Fruit fly (Drosophila melanogaster) whole organism, adult: Measurements from ENCODE around the gene djl.
A peak's percentile ranks its signal among the peaks of the same experiment; 100 is the strongest.

Source experiments
- CG11617 ChIP-seq: fragments of 200-800 bp; sonication (Bioruptor generic); optimal IDR thresholded peaks from 2 replicates; lab custom pipeline; 2017; ENCODE audit warnings: mild to moderate bottlenecking, missing biosample characterization, missing genetic modification reagents, missing genetic modification characterization
- CG12768 ChIP-seq: fragments of 200-800 bp; sonication (Bioruptor generic); optimal IDR thresholded peaks from 2 replicates; lab custom pipeline; 2017; ENCODE audit warnings: missing biosample characterization, missing genetic modification characterization, mild to moderate bottlenecking, moderate library complexity, missing genetic modification reagents
- CG14711 ChIP-seq: fragments of 200-800 bp; sonication (Bioruptor generic); optimal IDR thresholded peaks from 2 replicates; lab custom pipeline; 2018; ENCODE audit warnings: missing biosample characterization, mild to moderate bottlenecking, missing genetic modification characterization, moderate library complexity
- CG1620 ChIP-seq: fragments of 200-800 bp; sonication (Bioruptor generic); optimal IDR thresholded peaks from 2 replicates; lab custom pipeline; 2016; ENCODE audit warnings: missing biosample characterization, missing genetic modification characterization
- CG33017 ChIP-seq: fragments of 200-800 bp; sonication (Bioruptor generic); optimal IDR thresholded peaks from 2 replicates; lab custom pipeline; 2018; ENCODE audit warnings: missing biosample characterization, mild to moderate bottlenecking, missing genetic modification characterization, moderate library complexity
- CG5204 ChIP-seq: fragments of 200-800 bp; sonication (Bioruptor generic); optimal IDR thresholded peaks from 2 replicates; lab custom pipeline; 2016; ENCODE audit warnings: missing biosample characterization, missing genetic modification characterization
- CG7045 ChIP-seq: fragments of 200-800 bp; sonication (Bioruptor generic); optimal IDR thresholded peaks from 2 replicates; lab custom pipeline; 2017; ENCODE audit warnings: missing biosample characterization, mild to moderate bottlenecking, missing genetic modification characterization
- CG7101 ChIP-seq: fragments of 200-800 bp; sonication (Bioruptor generic); optimal IDR thresholded peaks from 2 replicates; lab custom pipeline; 2018; ENCODE audit warnings: missing biosample characterization, mild to moderate bottlenecking, missing genetic modification characterization, moderate library complexity
- Clk ChIP-seq: fragments of 200-800 bp; sonication (Bioruptor generic); optimal IDR thresholded peaks from 2 replicates; lab custom pipeline; 2017; ENCODE audit warnings: missing biosample characterization, missing genetic modification characterization
- Crg-1 ChIP-seq: fragments of 200-800 bp; sonication (Bioruptor generic); optimal IDR thresholded peaks from 2 replicates; lab custom pipeline; 2016; ENCODE audit warnings: missing biosample characterization, missing genetic modification characterization
- Hr96 ChIP-seq: fragments of 200-800 bp; sonication (Bioruptor generic); optimal IDR thresholded peaks from 2 replicates; lab custom pipeline; 2016; ENCODE audit warnings: missing biosample characterization, missing genetic modification characterization
- Mnt ChIP-seq: fragments of 200-800 bp; sonication (Bioruptor generic); optimal IDR thresholded peaks from 2 replicates; lab custom pipeline; 2016; ENCODE audit warnings: missing biosample characterization, mild to moderate bottlenecking, missing genetic modification characterization
- cic ChIP-seq: fragments of 200-800 bp; sonication (Bioruptor generic); optimal IDR thresholded peaks from 2 replicates; lab custom pipeline; 2017; ENCODE audit warnings: missing biosample characterization, mild to moderate bottlenecking, missing genetic modification characterization, moderate library complexity
- cnc ChIP-seq, 2 experiments: fragments of >200 bp; optimal IDR thresholded peaks; 2 replicates each; lab custom pipeline; 2017
- kay ChIP-seq: fragments of 200-800 bp; sonication (Bioruptor generic); peaks from one replicate; lab custom pipeline; 2016; ENCODE audit warnings: missing biosample characterization, missing genetic modification characterization, borderline replicate concordance
- ovo ChIP-seq: fragments of 200-800 bp; sonication (Bioruptor generic); optimal IDR thresholded peaks from 2 replicates; lab custom pipeline; 2016; ENCODE audit warnings: missing biosample characterization, missing genetic modification characterization
- pad ChIP-seq: fragments of 200-800 bp; sonication (Bioruptor generic); optimal IDR thresholded peaks from 3 replicates; lab custom pipeline; 2017; ENCODE audit warnings: missing biosample characterization, missing genetic modification characterization, mild to moderate bottlenecking, moderate library complexity, missing genetic modification reagents
- tj ChIP-seq: fragments of 200-800 bp; sonication (Bioruptor generic); optimal IDR thresholded peaks from 3 replicates; lab custom pipeline; 2017; ENCODE audit warnings: missing biosample characterization, mild to moderate bottlenecking, missing genetic modification characterization, moderate library complexity
- toe ChIP-seq: fragments of 200-800 bp; sonication (Bioruptor generic); optimal IDR thresholded peaks from 2 replicates; lab custom pipeline; 2016; ENCODE audit warnings: missing biosample characterization, missing genetic modification characterization

Gene djl

dm6 chr3R:7089522-7090336, 29.2 kb downstream of the djl start:
- TF ChIP-seq toe (GFP tag; lab: Kevin White, UChicago) (no peak), Hr96 (no peak), kay (peak; percentile 92), cic (GFP tag; lab: Kevin White, UChicago) (no peak), CG11617 (GFP tag; lab: Kevin White, UChicago) (no peak), CG33017 (tag; lab: Kevin White, UChicago) (no peak)

dm6 chr3R:7090337-7090830, 29.8 kb downstream of the djl start:
- peak; percentile 97 for TF ChIP-seq tj (GFP tag; lab: Kevin White, UChicago)
- TF ChIP-seq Mnt (GFP tag; lab: Kevin White, UChicago) = peak; percentile 20
- no peak for TF ChIP-seq CG12768 (GFP tag; lab: Kevin White, UChicago)
- TF ChIP-seq CG7045 (GFP tag; lab: Kevin White, UChicago) = no peak
- TF ChIP-seq cic (GFP tag; lab: Kevin White, UChicago) = peak; percentile 21

dm6 chr3R:7091904-7092303, 31.3 kb downstream of the djl start:
- TF ChIP-seq cnc (optimal IDR thresholded peaks at IDR 0.05; lab: Kevin White, UChicago) = no peak
- peak; percentile 71 for TF ChIP-seq kay
- peak; percentile 80 for TF ChIP-seq CG14711 (tag; lab: Kevin White, UChicago)

- TF ChIP-seq CG14711 (tag; lab: Kevin White, UChicago) = peak; percentile 35
- no peak for TF ChIP-seq CG7045 (GFP tag; lab: Kevin White, UChicago)
- peak; percentile 32 for TF ChIP-seq CG7101 (tag; lab: Kevin White, UChicago)
- peak; percentile 12 for TF ChIP-seq CG12768 (GFP tag; lab: Kevin White, UChicago)
- TF ChIP-seq CG11617 (GFP tag; lab: Kevin White, UChicago) = peak; percentile 30
- no peak for TF ChIP-seq Hr96
Measured at dm6 chr3R:7093592-7093991, 33.0 kb downstream of the djl start.

dm6 chr3R:7094368-7094767, 33.8 kb downstream of the djl start:
- no peak for TF ChIP-seq toe (GFP tag; lab: Kevin White, UChicago)
- TF ChIP-seq Crg-1 (GFP tag; lab: Kevin White, UChicago) = no peak
- TF ChIP-seq pad (GFP tag; lab: Kevin White, UChicago) = no peak
- no peak for TF ChIP-seq CG5204 (GFP tag; lab: Kevin White, UChicago)
- no peak for TF ChIP-seq CG12768 (GFP tag; lab: Kevin White, UChicago)

- TF ChIP-seq CG7101 (tag; lab: Kevin White, UChicago) = no peak
- TF ChIP-seq tj (GFP tag; lab: Kevin White, UChicago) = peak; percentile 29
Measured at dm6 chr3R:7102853-7103833, 42.6 kb downstream of the djl start.

dm6 chr3R:7104308-7104707, 43.7 kb downstream of the djl start:
- no peak for TF ChIP-seq kay
- TF ChIP-seq cnc (optimal IDR thresholded peaks at IDR 0.05; lab: Kevin White, UChicago) = no peak
- TF ChIP-seq CG7045 (GFP tag; lab: Kevin White, UChicago) = no peak
- TF ChIP-seq CG7101 (tag; lab: Kevin White, UChicago) = no peak
- no peak for TF ChIP-seq toe (GFP tag; lab: Kevin White, UChicago)
- no peak for TF ChIP-seq CG14711 (tag; lab: Kevin White, UChicago)
- no peak for TF ChIP-seq CG33017 (tag; lab: Kevin White, UChicago)
- TF ChIP-seq Crg-1 (GFP tag; lab: Kevin White, UChicago) = no peak
- TF ChIP-seq Hr96 = no peak

dm6 chr3R:7105503-7106164, 45.1 kb downstream of the djl start:
- TF ChIP-seq Clk (GFP tag; lab: Kevin White, UChicago) = no peak
- no peak for TF ChIP-seq toe (GFP tag; lab: Kevin White, UChicago)
- TF ChIP-seq ovo (GFP tag; lab: Kevin White, UChicago) = no peak
- TF ChIP-seq Mnt (GFP tag; lab: Kevin White, UChicago) = no peak
- TF ChIP-seq CG12768 (GFP tag; lab: Kevin White, UChicago) = no peak
- TF ChIP-seq cnc (optimal IDR thresholded peaks at IDR 0.05; lab: Kevin White, UChicago) = no peak
- no peak for TF ChIP-seq CG1620
- no peak for TF ChIP-seq Crg-1 (GFP tag; lab: Kevin White, UChicago)
- no peak for TF ChIP-seq tj (GFP tag; lab: Kevin White, UChicago)
